Worm (Caenorhabditis elegans) whole organism, L1 larva: Measurements from ENCODE around the gene C14C11.7.

ENCODE experiments used
- C16A3.4 ChIP-seq: fragments of 150-350 bp; optimal IDR thresholded peaks from 2 replicates; lab custom pipeline; 2014; ENCODE audit warnings: missing biosample characterization, missing genetic modification characterization
- C34B4.2 ChIP-seq: sonication (generic microtip); optimal IDR thresholded peaks from 2 replicates; lab custom pipeline; 2017; ENCODE audit warnings: mild to moderate bottlenecking, missing genetic modification characterization, missing compliant biosample characterization
- F16B12.6 ChIP-seq: fragments of 150-350 bp; optimal IDR thresholded peaks from 2 replicates; lab custom pipeline; 2014; ENCODE audit warnings: missing biosample characterization, missing genetic modification characterization
- aha-1 ChIP-seq: fragments of 150-350 bp; optimal IDR thresholded peaks from 2 replicates; lab custom pipeline; 2014; ENCODE audit warnings: missing biosample characterization, missing genetic modification characterization
- aly-2 ChIP-seq: fragments of 150-350 bp; optimal IDR thresholded peaks from 2 replicates; lab custom pipeline; 2014; ENCODE audit warnings: missing biosample characterization, missing genetic modification characterization
- blmp-1 ChIP-seq: fragments of 150-350 bp; optimal IDR thresholded peaks from 2 replicates; lab custom pipeline; 2014; ENCODE audit warnings: missing biosample characterization, missing genetic modification characterization
- ceh-63 ChIP-seq: fragments of 200-800 bp; sonication (Bioruptor generic); optimal IDR thresholded peaks from 2 replicates; lab custom pipeline; 2018; ENCODE audit warnings: mild to moderate bottlenecking, missing genetic modification characterization, missing compliant biosample characterization
- ceh-90 ChIP-seq: sonication (generic microtip); optimal IDR thresholded peaks from 2 replicates; lab custom pipeline; 2016; ENCODE audit warnings: missing genetic modification characterization, missing compliant biosample characterization
- dpl-1 ChIP-seq, 3 experiments: fragments of 150-350 bp in 2 of 3; sonication (generic microtip) in 1 of 3; optimal IDR thresholded peaks; 2 replicates each; lab custom pipeline; 2014 to 2017; ENCODE audit warnings: missing biosample characterization in 3 of 3, missing genetic modification characterization in 3 of 3, missing genetic modification reagents in 3 of 3
- dsc-1 ChIP-seq: sonication (generic microtip); optimal IDR thresholded peaks from 2 replicates; lab custom pipeline; 2016; ENCODE audit warnings: mild to moderate bottlenecking, missing genetic modification characterization, missing compliant biosample characterization
- efl-1 ChIP-seq, 4 experiments: fragments of 150-350 bp; optimal IDR thresholded peaks in 3 of 4; peaks in 1 of 4; 1 replicate in 1 of 4; 2 replicates in 3 of 4; lab custom pipeline; 2014; ENCODE audit warnings: missing biosample characterization in 2 of 4, missing genetic modification characterization in 2 of 4, missing genetic modification reagents in 2 of 4
- egl-27 ChIP-seq, 2 experiments: fragments of 150-350 bp in 1 of 2; sonication (generic microtip); optimal IDR thresholded peaks; 3 replicates each; lab custom pipeline; 2017 to 2018; ENCODE audit warnings: missing biosample characterization in 2 of 2, missing genetic modification characterization in 2 of 2, missing genetic modification reagents in 2 of 2
- elt-3 ChIP-seq, 6 experiments: fragments of 150-350 bp in 1 of 6; sonication (generic microtip); optimal IDR thresholded peaks; 2 replicates each; lab custom pipeline; 2017 to 2018; ENCODE audit warnings: missing biosample characterization in 6 of 6, missing genetic modification characterization in 6 of 6, inconsistent platforms in 1 of 6
- fos-1 ChIP-seq: fragments of 150-350 bp; optimal IDR thresholded peaks from 2 replicates; lab custom pipeline; 2014; ENCODE audit warnings: missing biosample characterization, missing genetic modification characterization
- grh-1 ChIP-seq: fragments of 200-800 bp; sonication (Bioruptor generic); IDR thresholded peaks from 2 replicates; pipeline ENCODE4 v1.3.6; 2022; ENCODE audit warnings: missing genetic modification reagents, missing genetic modification characterization, missing compliant biosample characterization
- lin-13 ChIP-seq: fragments of 150-350 bp; optimal IDR thresholded peaks from 2 replicates; lab custom pipeline; 2014; ENCODE audit warnings: missing biosample characterization, missing genetic modification reagents, missing genetic modification characterization
- lin-35 ChIP-seq, 2 experiments: fragments of 150-350 bp; optimal IDR thresholded peaks; 2 replicates each; lab custom pipeline; 2014; ENCODE audit warnings: missing biosample characterization in 2 of 2, missing genetic modification characterization in 2 of 2, missing genetic modification reagents in 2 of 2
- lin-39 ChIP-seq: fragments of 150-350 bp; optimal IDR thresholded peaks from 2 replicates; lab custom pipeline; 2014; ENCODE audit warnings: missing biosample characterization, missing genetic modification reagents, missing genetic modification characterization
- lir-3 ChIP-seq: sonication (generic microtip); optimal IDR thresholded peaks from 2 replicates; lab custom pipeline; 2016; ENCODE audit warnings: mild to moderate bottlenecking, missing genetic modification characterization, moderate library complexity, missing compliant biosample characterization; ENCODE audit not compliant: poor library complexity
- lsy-2 ChIP-seq, 2 experiments: fragments of 150-350 bp; optimal IDR thresholded peaks; 2 replicates each; lab custom pipeline; 2014; ENCODE audit warnings: missing biosample characterization in 2 of 2, missing genetic modification characterization in 2 of 2
- mep-1 ChIP-seq: fragments of 150-350 bp; optimal IDR thresholded peaks from 2 replicates; lab custom pipeline; 2014; ENCODE audit warnings: missing biosample characterization, missing genetic modification characterization
- nhr-11 ChIP-seq: fragments of 150-350 bp; optimal IDR thresholded peaks from 2 replicates; lab custom pipeline; 2014; ENCODE audit warnings: missing biosample characterization, missing genetic modification characterization
- nhr-12 ChIP-seq: sonication (generic microtip); optimal IDR thresholded peaks from 2 replicates; lab custom pipeline; 2017; ENCODE audit warnings: missing biosample characterization, missing genetic modification characterization
- nhr-19 ChIP-seq: fragments of 200-800 bp; sonication (Bioruptor generic); conservative IDR thresholded peaks from 2 replicates; pipeline ENCODE4 v1.3.6; 2022; ENCODE audit warnings: missing genetic modification characterization, missing compliant biosample characterization
- nhr-20 ChIP-seq: sonication (generic microtip); optimal IDR thresholded peaks from 2 replicates; lab custom pipeline; 2016; ENCODE audit warnings: mild to moderate bottlenecking, missing genetic modification characterization, missing compliant biosample characterization
- nhr-237 ChIP-seq: fragments of 150-350 bp; optimal IDR thresholded peaks from 2 replicates; lab custom pipeline; 2014; ENCODE audit warnings: missing biosample characterization, missing genetic modification characterization
- nhr-28 ChIP-seq: fragments of 150-350 bp; optimal IDR thresholded peaks from 2 replicates; lab custom pipeline; 2014; ENCODE audit warnings: missing biosample characterization, missing genetic modification characterization
- nhr-71 ChIP-seq: sonication (generic microtip); optimal IDR thresholded peaks from 2 replicates; lab custom pipeline; 2016; ENCODE audit warnings: mild to moderate bottlenecking, missing genetic modification characterization, moderate library complexity, missing compliant biosample characterization
- nhr-77 ChIP-seq: fragments of 150-350 bp; optimal IDR thresholded peaks from 2 replicates; lab custom pipeline; 2014; ENCODE audit warnings: missing biosample characterization, missing genetic modification characterization
- nhr-84 ChIP-seq: sonication (generic microtip); optimal IDR thresholded peaks from 2 replicates; lab custom pipeline; 2017; ENCODE audit warnings: missing biosample characterization, missing genetic modification characterization
- pag-3 ChIP-seq: sonication (generic microtip); optimal IDR thresholded peaks from 2 replicates; lab custom pipeline; 2017; ENCODE audit warnings: missing genetic modification characterization, mild to moderate bottlenecking, missing compliant biosample characterization, antibody characterized with exemption, borderline replicate concordance; ENCODE audit not compliant: insufficient read depth
- pax-3 ChIP-seq: fragments of 200-800 bp; sonication (Bioruptor generic); optimal IDR thresholded peaks from 2 replicates; lab custom pipeline; 2018; ENCODE audit warnings: mild to moderate bottlenecking, missing genetic modification characterization, moderate library complexity, missing compliant biosample characterization
- pqm-1 ChIP-seq: sonication (generic microtip); optimal IDR thresholded peaks from 3 replicates; lab custom pipeline; 2017; ENCODE audit warnings: missing biosample characterization, missing genetic modification characterization
- snpc-4 ChIP-seq: fragments of 150-350 bp; optimal IDR thresholded peaks from 2 replicates; lab custom pipeline; 2014; ENCODE audit warnings: missing biosample characterization, missing genetic modification characterization
- sox-4 ChIP-seq: sonication (generic microtip); optimal IDR thresholded peaks from 2 replicates; lab custom pipeline; 2016; ENCODE audit warnings: missing genetic modification characterization, missing compliant biosample characterization
- tbx-2 ChIP-seq: sonication (generic microtip); optimal IDR thresholded peaks from 2 replicates; lab custom pipeline; 2016; ENCODE audit warnings: missing genetic modification characterization, missing compliant biosample characterization
- unc-130 ChIP-seq: fragments of 150-350 bp; optimal IDR thresholded peaks from 2 replicates; lab custom pipeline; 2017; ENCODE audit warnings: missing biosample characterization, missing genetic modification characterization, inconsistent platforms
- unc-86 ChIP-seq: sonication (generic microtip); optimal IDR thresholded peaks from 2 replicates; lab custom pipeline; 2016; ENCODE audit warnings: missing genetic modification characterization, missing compliant biosample characterization
- zag-1 ChIP-seq: fragments of 150-350 bp; optimal IDR thresholded peaks from 2 replicates; lab custom pipeline; 2014; ENCODE audit warnings: missing biosample characterization, missing genetic modification characterization
- zip-4 ChIP-seq: fragments of 200-800 bp; sonication (Bioruptor generic); optimal IDR thresholded peaks from 2 replicates; lab custom pipeline; 2018; ENCODE audit warnings: mild to moderate bottlenecking, missing genetic modification characterization, moderate library complexity, missing compliant biosample characterization
- ztf-11 ChIP-seq, 2 experiments: sonication (generic microtip); optimal IDR thresholded peaks; 2 replicates each; lab custom pipeline; 2016 to 2017; ENCODE audit warnings: missing genetic modification characterization in 2 of 2, missing biosample characterization in 1 of 2, missing compliant biosample characterization in 1 of 2

The C14C11.7 gene

DNA sequence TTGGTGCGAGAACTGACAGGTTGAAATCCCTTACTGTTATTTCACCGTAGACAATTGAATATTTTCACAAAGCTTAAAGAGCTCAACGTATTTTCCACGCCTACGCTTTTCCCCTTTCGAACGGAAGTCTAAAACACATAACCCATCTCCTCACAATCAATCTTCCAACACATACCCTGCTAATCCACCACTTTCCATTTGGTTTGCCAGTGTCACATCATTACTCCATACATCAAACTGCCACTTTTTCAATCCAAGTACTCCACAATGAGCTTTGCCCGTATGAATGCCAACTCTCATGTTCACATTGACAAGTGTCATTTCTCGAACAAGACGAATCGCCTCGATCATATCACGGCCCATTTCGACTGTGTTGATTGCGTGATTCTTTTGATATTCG is 37.9 kb downstream of the C14C11.7 start:
- TF ChIP-seq pag-3 (tag; lab: Kevin White, UChicago) (no peak), ceh-90 (tag; lab: Kevin White, UChicago) (no peak), fos-1 (tag; lab: Kevin White, UChicago) (no peak), sox-4 (tag; lab: Kevin White, UChicago) (no peak), nhr-237 (tag; lab: Kevin White, UChicago) (no peak), F16B12.6 (tag; lab: Kevin White, UChicago) (no peak), aha-1 (tag; lab: Kevin White, UChicago) (no peak), ceh-63 (no peak), zip-4 (GFP tag; lab: Kevin White, UChicago) (no peak), unc-130 (tag; lab: Kevin White, UChicago) (no peak), lin-39 (tag; lab: Kevin White, UChicago) (no peak), C34B4.2 (tag; lab: Kevin White, UChicago) (no peak), pqm-1 (no peak), C16A3.4 (tag; lab: Kevin White, UChicago) (no peak), nhr-12 (tag; lab: Kevin White, UChicago) (no peak)

DNA sequence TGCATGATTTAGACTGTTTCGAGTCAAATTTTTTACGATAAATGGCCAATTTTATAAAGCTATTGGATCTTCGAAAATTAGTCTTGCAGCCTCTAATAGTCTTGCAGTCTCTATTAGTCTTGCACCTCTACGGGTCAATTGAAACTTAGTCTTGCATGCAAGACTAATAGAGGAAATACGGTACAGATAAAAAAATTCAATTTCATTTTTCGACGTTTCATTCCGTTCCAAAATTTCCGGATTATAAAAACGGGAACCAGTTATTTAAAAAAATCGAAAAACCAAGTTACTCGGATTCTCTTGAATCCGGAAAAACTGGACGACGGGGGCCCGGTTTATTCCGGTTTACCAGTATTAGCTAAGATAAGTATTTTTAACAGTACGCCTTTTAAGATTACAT is 44.5 kb downstream of the C14C11.7 start, which contains the start of gene M03E7.1:
TSS of gene M03E7.1 (plus strand) at position 301 of the 400 bp plus-strand sequence.
- TF ChIP-seq nhr-71 (tag; lab: Kevin White, UChicago) (no peak), sox-4 (tag; lab: Kevin White, UChicago) (no peak), dsc-1 (tag; lab: Kevin White, UChicago) (no peak), unc-86 (tag; lab: Kevin White, UChicago) (no peak), egl-27 (tag; optimal IDR thresholded peaks at IDR 0.05; lab: Kevin White, UChicago) (no peak), aly-2 (tag; lab: Kevin White, UChicago) (no peak), pax-3 (tag; lab: Kevin White, UChicago) (no peak)

DNA sequence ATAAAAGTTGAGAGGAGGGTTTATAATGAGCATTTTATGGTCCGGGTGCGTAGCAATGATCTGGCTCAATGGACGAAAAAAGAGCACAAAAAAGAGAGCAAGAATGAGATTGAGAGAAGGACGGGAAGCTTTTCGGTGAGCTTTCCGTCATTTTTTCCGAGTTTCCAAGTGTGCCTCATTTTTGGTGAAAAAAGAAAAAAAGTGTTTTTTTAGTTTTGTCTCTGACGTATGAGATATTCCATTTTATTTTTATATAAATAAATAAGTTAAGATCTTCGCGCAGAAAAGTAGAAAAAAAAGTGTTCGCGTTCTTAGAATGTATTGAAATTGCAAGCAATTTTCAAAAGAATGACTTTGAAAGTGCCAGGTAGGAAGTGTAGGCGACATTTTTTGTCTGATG is 45.8 kb downstream of the C14C11.7 start, which contains the start of gene memb-2:
TSS of gene memb-2 (minus strand) at position 101 of the 400 bp plus-strand sequence.
- TF ChIP-seq nhr-77 (no peak), grh-1 (no peak), elt-3 (tag; optimal IDR thresholded peaks at IDR 0.05; lab: Kevin White, UChicago) (no peak), mep-1 (tag; lab: Kevin White, UChicago) (no peak), nhr-84 (tag; lab: Kevin White, UChicago) (no peak), tbx-2 (tag; lab: Kevin White, UChicago) (no peak), pax-3 (tag; lab: Kevin White, UChicago) (no peak), blmp-1 (tag; lab: Kevin White, UChicago) (no peak), aha-1 (tag; lab: Kevin White, UChicago) (no peak), lir-3 (no peak), zip-4 (GFP tag; lab: Kevin White, UChicago) (no peak), zag-1 (tag; lab: Kevin White, UChicago) (no peak), nhr-19 (GFP tag; lab: Robert Waterston, UW) (no peak), fos-1 (tag; lab: Kevin White, UChicago) (no peak), pqm-1 (no peak)

DNA sequence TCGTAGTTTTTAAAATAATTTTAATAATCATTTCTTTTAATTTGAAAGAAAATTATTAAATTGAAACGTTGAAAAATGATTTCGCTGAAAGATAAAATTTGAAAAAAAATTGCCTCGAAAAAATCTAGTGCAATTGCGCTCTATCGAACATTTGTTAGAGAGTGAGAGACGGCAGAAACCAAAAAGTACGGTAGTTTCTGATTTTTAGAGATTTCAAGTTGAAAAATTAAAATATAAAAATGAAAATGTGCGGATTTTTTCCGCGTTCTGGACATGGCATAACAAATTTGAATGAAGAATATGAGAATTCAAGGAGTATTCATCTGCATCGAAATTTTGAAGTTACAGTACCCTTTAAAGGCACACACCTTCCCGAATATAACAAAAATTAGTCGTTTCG is 46.5 kb downstream of the C14C11.7 start:
- TF ChIP-seq nhr-20 (tag; lab: Kevin White, UChicago) (no peak), snpc-4 (tag; lab: Kevin White, UChicago) (no peak), zag-1 (tag; lab: Kevin White, UChicago) (no peak), efl-1 (optimal IDR thresholded peaks at IDR 0.05; lab: Kevin White, UChicago) (peak; percentile 25 to 45), efl-1 (GFP tag; optimal IDR thresholded peaks at IDR 0.05 in 1 of 2; lab: Kevin White, UChicago) (peak; percentile 30 to 69), mep-1 (tag; lab: Kevin White, UChicago) (peak; percentile 23), dpl-1 (GFP tag; optimal IDR thresholded peaks at IDR 0.05; lab: Kevin White, UChicago) (peak in 1 of 3 experiments; percentile 61), lin-35 (GFP tag; optimal IDR thresholded peaks at IDR 0.05; lab: Kevin White, UChicago) (peak in 1 of 2 experiments; percentile 53), lin-13 (GFP tag; lab: Kevin White, UChicago) (no peak), F16B12.6 (tag; lab: Kevin White, UChicago) (no peak), nhr-28 (no peak), zip-4 (GFP tag; lab: Kevin White, UChicago) (no peak), elt-3 (tag; optimal IDR thresholded peaks at IDR 0.05; lab: Kevin White, UChicago) (no peak), ztf-11 (tag; optimal IDR thresholded peaks at IDR 0.05; lab: Kevin White, UChicago) (no peak), nhr-11 (no peak), lsy-2 (tag; optimal IDR thresholded peaks at IDR 0.05; lab: Kevin White, UChicago) (peak in 1 of 2 experiments; percentile 79)
